Worm (Caenorhabditis elegans): Measurements from ENCODE around the gene dcap-1.

DNA sequence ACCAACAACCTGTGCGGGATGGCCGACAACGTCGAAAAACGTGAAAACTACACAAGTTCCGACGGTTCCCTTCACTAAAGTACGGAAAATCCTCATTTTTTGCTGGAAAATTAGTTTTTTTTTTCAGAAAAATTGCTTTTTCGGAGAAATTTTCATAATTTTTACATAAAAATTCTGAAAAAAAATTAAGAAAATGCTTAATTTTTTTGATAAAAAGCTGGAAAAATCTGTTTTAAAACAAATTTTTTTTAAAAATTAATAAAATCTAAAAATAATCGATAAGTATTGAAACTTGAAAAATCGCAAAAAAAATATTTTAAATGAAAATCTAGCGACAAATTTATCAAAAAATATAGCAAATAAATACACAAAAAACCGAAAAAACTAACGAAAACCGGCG is 48.8 kb downstream of the dcap-1 start, which contains the start of gene immp-2:
- TF ChIP-seq unc-130 (tag; optimal IDR thresholded peaks at IDR 0.05), result no peak
- TF ChIP-seq ama-1 (optimal IDR thresholded peaks at IDR 0.05), result no peak
- TF ChIP-seq fkh-10 (GFP tag; optimal IDR thresholded peaks at IDR 0.05), result no peak
- no peak for TF ChIP-seq ztf-11 (tag; optimal IDR thresholded peaks at IDR 0.05)
- no peak for TF ChIP-seq elt-3 (tag; optimal IDR thresholded peaks at IDR 0.05)
- TF ChIP-seq unc-62 (GFP tag; optimal IDR thresholded peaks at IDR 0.05), result no peak
- TF ChIP-seq jun-1 (tag; optimal IDR thresholded peaks at IDR 0.05), result no peak
- no peak for TF ChIP-seq mep-1 (tag; optimal IDR thresholded peaks at IDR 0.05)
- no peak for TF ChIP-seq hlh-17 (GFP tag; optimal IDR thresholded peaks at IDR 0.05; ENCODE audit: borderline replicate concordance)
- no peak for TF ChIP-seq ceh-88 (GFP tag; IDR thresholded peaks at IDR 0.05)

All from whole organism, L1 larva.